Fruit fly (Drosophila melanogaster) whole organism, embryonic: ENCODE measurements around the gene gry.
A peak's percentile ranks its signal among the peaks of the same experiment; 100 is the strongest.

Experiments
- CG14014 ChIP-seq: fragments of 200-800 bp; sonication (Bioruptor generic); IDR thresholded peaks from 2 replicates; pipeline ENCODE4 v1.3.6; 2022; ENCODE audit warnings: missing biosample characterization, missing genetic modification characterization
- Neu2 ChIP-seq: fragments of 200-800 bp; sonication (Bioruptor generic); optimal IDR thresholded peaks from 3 replicates; lab custom pipeline; 2016; ENCODE audit warnings: missing biosample characterization, missing genetic modification characterization, borderline replicate concordance
- Rfx ChIP-seq: fragments of 200-800 bp; sonication (Bioruptor generic); IDR thresholded peaks from 2 replicates; pipeline ENCODE4 v1.3.6; 2022; ENCODE audit warnings: missing biosample characterization, missing genetic modification characterization
- ato ChIP-seq: fragments of 200-800 bp; sonication (Bioruptor generic); IDR thresholded peaks from 2 replicates; pipeline ENCODE4 v1.3.6; 2022; ENCODE audit warnings: missing biosample characterization, missing genetic modification characterization; ENCODE audit not compliant: partially characterized antibody
- br ChIP-seq: fragments of >200 bp; optimal IDR thresholded peaks from 2 replicates; lab custom pipeline; 2017
- repo ChIP-seq: fragments of 200-800 bp; sonication (Bioruptor generic); optimal IDR thresholded peaks from 2 replicates; lab custom pipeline; 2016; ENCODE audit warnings: missing biosample characterization, missing genetic modification characterization

dm6 chr3L:3178530-3179096, 20.3 kb upstream of the gry start, which contains the start of the genes MnM and Girdin:
- TF ChIP-seq Neu2 (GFP tag; lab: Kevin White, UChicago) (peak; percentile 50), ato (GFP tag; lab: Robert Waterston, UW) (peak; percentile 64; the same call in 1 of the 2 replicates), br (no peak), Rfx (GFP tag; lab: Robert Waterston, UW) (peak; percentile 75), CG14014 (GFP tag; lab: Robert Waterston, UW) (peak; percentile 37; the same call in 1 of the 2 replicates), repo (peak; percentile 54)
